Fruit fly (Drosophila melanogaster): Measurements from ENCODE around the gene CG4325.
A peak's percentile ranks its signal among the peaks of the same experiment; 100 is the strongest.

The CG4325 gene

dm6 chrX:2036383-2036782 lies 7.2 kb downstream of the CG4325 start (continued):
- no peak for TF ChIP-seq CG17802 (tag; optimal IDR thresholded peaks at IDR 0.05)
- peak; percentile 7; the same call in 1 of the 2 replicates for TF ChIP-seq CG13287 (GFP tag; IDR thresholded peaks at IDR 0.05; ENCODE audit: partially characterized antibody)
- TF ChIP-seq knrl (GFP tag; IDR thresholded peaks at IDR 0.05; ENCODE audit: partially characterized antibody): 0 out of 3 replicates have a peak, but pooled peaks have one; percentile 25
- TF ChIP-seq unc-4 (GFP tag; IDR thresholded peaks at IDR 0.05; ENCODE audit: partially characterized antibody): no peak
- no peak for TF ChIP-seq CG4707 (GFP tag; optimal IDR thresholded peaks at IDR 0.05)
- peak; percentile 57; the same call in 2 of the 3 replicates for TF ChIP-seq ci (GFP tag; IDR thresholded peaks at IDR 0.05)
- no peak for TF ChIP-seq tx (GFP tag; optimal IDR thresholded peaks at IDR 0.05)
- TF ChIP-seq CG9932 (GFP tag; IDR thresholded peaks at IDR 0.05): no peak
- TF ChIP-seq HLH4C (GFP tag; IDR thresholded peaks at IDR 0.05; ENCODE audit: partially characterized antibody): 0 out of 3 replicates have a peak, but pooled peaks have one; percentile 18
- no peak for TF ChIP-seq crp (GFP tag; optimal IDR thresholded peaks at IDR 0.05)
- TF ChIP-seq CG2875 (GFP tag; optimal IDR thresholded peaks at IDR 0.05): peak; percentile 13
- peak; percentile 17 for TF ChIP-seq chn (GFP tag; optimal IDR thresholded peaks at IDR 0.05)
- no peak for TF ChIP-seq Aef1 (GFP tag; IDR thresholded peaks at IDR 0.05)
- TF ChIP-seq Jarid2 (GFP tag; optimal IDR thresholded peaks at IDR 0.05): peak; percentile 76
- peak; percentile 52; the same call in 1 of the 3 replicates for TF ChIP-seq CG6175 (GFP tag; IDR thresholded peaks at IDR 0.05)
- TF ChIP-seq Rfx (GFP tag; IDR thresholded peaks at IDR 0.05): peak; percentile 19
- no peak for TF ChIP-seq CHES-1-like (GFP tag; optimal IDR thresholded peaks at IDR 0.05)
- TF ChIP-seq CG30431 (GFP tag; optimal IDR thresholded peaks at IDR 0.05): no peak
- TF ChIP-seq CG10366 (GFP tag; IDR thresholded peaks at IDR 0.05): no peak
- no peak for TF ChIP-seq CG10462 (GFP tag; optimal IDR thresholded peaks at IDR 0.05)
- peak; percentile 95 for TF ChIP-seq Adf1 (GFP tag; IDR thresholded peaks at IDR 0.05)
- TF ChIP-seq CG14965 (GFP tag; optimal IDR thresholded peaks at IDR 0.05; ENCODE audit: borderline replicate concordance): no peak
- TF ChIP-seq CG3065 (GFP tag; optimal IDR thresholded peaks at IDR 0.05): no peak
- TF ChIP-seq Side (GFP tag; optimal IDR thresholded peaks at IDR 0.05): no peak
- TF ChIP-seq pfk (GFP tag; optimal IDR thresholded peaks at IDR 0.05): no peak
- no peak for TF ChIP-seq ara (GFP tag; IDR thresholded peaks at IDR 0.05)
- no peak for TF ChIP-seq trem (tag; optimal IDR thresholded peaks at IDR 0.05)
- TF ChIP-seq CG15269 (tag; optimal IDR thresholded peaks at IDR 0.05): no peak
- peak; percentile 82 for TF ChIP-seq chinmo (GFP tag; IDR thresholded peaks at IDR 0.05; ENCODE audit: partially characterized antibody)
- no peak for TF ChIP-seq gro (GFP tag; optimal IDR thresholded peaks at IDR 0.05)
- 0 out of 2 replicates have a peak, but pooled peaks have one; percentile 18 for TF ChIP-seq sens-2 (GFP tag; IDR thresholded peaks at IDR 0.05)
- peak; percentile 77 for TF ChIP-seq sr (GFP tag; IDR thresholded peaks at IDR 0.05)
- TF ChIP-seq crol (GFP tag; IDR thresholded peaks at IDR 0.05): peak; percentile 94
- TF ChIP-seq cwo (GFP tag; optimal IDR thresholded peaks at IDR 0.05): peak; percentile 14
- TF ChIP-seq CG4360 (GFP tag; IDR thresholded peaks at IDR 0.05): 0 out of 2 replicates have a peak, but pooled peaks have one; percentile 9

dm6 chrX:2032821-2033436 lies 10.7 kb downstream of the CG4325 start:
- TF ChIP-seq CG10543 (GFP tag; optimal IDR thresholded peaks at IDR 0.05): peak; percentile 80
- no peak for TF ChIP-seq caup (GFP tag; optimal IDR thresholded peaks at IDR 0.05; ENCODE audit: severe bottlenecking)
- no peak for TF ChIP-seq zen2 (GFP tag; IDR thresholded peaks at IDR 0.05; ENCODE audit: partially characterized antibody)
- no peak for TF ChIP-seq Hr51 (GFP tag; optimal IDR thresholded peaks at IDR 0.05)
- TF ChIP-seq Ets97D (GFP tag; optimal IDR thresholded peaks at IDR 0.05): no peak
- no peak for TF ChIP-seq pros (GFP tag; optimal IDR thresholded peaks at IDR 0.05)
- TF ChIP-seq CG17328 (GFP tag; IDR thresholded peaks at IDR 0.05): no peak
- 0 out of 3 replicates have a peak, but pooled peaks have one; percentile 9 for TF ChIP-seq ken (GFP tag; IDR thresholded peaks at IDR 0.05)
- TF ChIP-seq jumu (GFP tag; optimal IDR thresholded peaks at IDR 0.05): no peak
- no peak for TF ChIP-seq bbx (GFP tag; IDR thresholded peaks at IDR 0.05; ENCODE audit: partially characterized antibody)
- TF ChIP-seq mirr (GFP tag; optimal IDR thresholded peaks at IDR 0.05): peak; percentile 9
- TF ChIP-seq pzg (GFP tag; optimal IDR thresholded peaks at IDR 0.05): no peak
- TF ChIP-seq ranshi (GFP tag; IDR thresholded peaks at IDR 0.05): no peak
- no peak for TF ChIP-seq CG5180 (GFP tag; optimal IDR thresholded peaks at IDR 0.05)
- TF ChIP-seq CG3726 (GFP tag; IDR thresholded peaks at IDR 0.05): no peak
